Fruit fly (Drosophila melanogaster) whole organism, embryonic: ENCODE measurements around the gene CG13995.

Experiments
- Awh ChIP-seq: fragments of 200-800 bp; sonication (Bioruptor generic); IDR thresholded peaks from 2 replicates; pipeline ENCODE4, ENCODE4 v1.3.6; 2022; ENCODE audit warnings: missing biosample characterization, missing genetic modification characterization
- B-H2 ChIP-seq: fragments of 200-800 bp; sonication (Bioruptor generic); optimal IDR thresholded peaks from 2 replicates; lab custom pipeline; 2018; ENCODE audit warnings: missing biosample characterization, mild to moderate bottlenecking, missing genetic modification characterization
- CG10147 ChIP-seq: fragments of 200-800 bp; sonication (Bioruptor generic); optimal IDR thresholded peaks from 2 replicates; lab custom pipeline; 2019; ENCODE audit warnings: missing biosample characterization, mild to moderate bottlenecking, missing genetic modification characterization, moderate library complexity
- CG11247 ChIP-seq: fragments of 200-800 bp; sonication (Bioruptor generic); IDR thresholded peaks from 2 replicates; pipeline ENCODE4 v1.3.6; 2022; ENCODE audit warnings: missing biosample characterization, missing genetic modification characterization
- CG11504 ChIP-seq: fragments of 200-800 bp; sonication (Bioruptor generic); optimal IDR thresholded peaks from 3 replicates; lab custom pipeline; 2019; ENCODE audit warnings: missing biosample characterization, mild to moderate bottlenecking, missing genetic modification characterization, moderate library complexity
- CG11560 ChIP-seq: fragments of 200-800 bp; sonication (Bioruptor generic); IDR thresholded peaks from 3 replicates; pipeline ENCODE4 v1.3.6; 2022; ENCODE audit warnings: missing biosample characterization, missing genetic modification characterization
- CG13287 ChIP-seq: fragments of 200-800 bp; sonication (Bioruptor generic); IDR thresholded peaks from 2 replicates; pipeline ENCODE4 v1.3.6; 2022; ENCODE audit warnings: missing biosample characterization, missing genetic modification characterization; ENCODE audit not compliant: partially characterized antibody
- CG14667 ChIP-seq: fragments of 200-800 bp; sonication (Bioruptor generic); IDR thresholded peaks from 2 replicates; pipeline ENCODE4 v1.3.6; 2022; ENCODE audit warnings: missing biosample characterization, missing genetic modification characterization
- CG14860 ChIP-seq: fragments of 200-800 bp; sonication (Bioruptor generic); IDR thresholded peaks from 3 replicates; pipeline ENCODE4 v1.3.6; 2022; ENCODE audit warnings: missing biosample characterization, missing genetic modification characterization; ENCODE audit not compliant: partially characterized antibody
- CG15073 ChIP-seq: fragments of 200-800 bp; sonication (Bioruptor generic); optimal IDR thresholded peaks from 2 replicates; lab custom pipeline; 2016; ENCODE audit warnings: missing biosample characterization, missing genetic modification characterization
- CG17186 ChIP-seq: fragments of 200-800 bp; sonication (Bioruptor generic); optimal IDR thresholded peaks from 3 replicates; lab custom pipeline; 2017; ENCODE audit warnings: missing biosample characterization, missing genetic modification reagents, missing genetic modification characterization
- CG18011 ChIP-seq: fragments of 200-800 bp; sonication (Bioruptor generic); optimal IDR thresholded peaks from 2 replicates; lab custom pipeline; 2017; ENCODE audit warnings: missing biosample characterization, missing genetic modification characterization, mild to moderate bottlenecking, moderate library complexity, missing genotype
- CG18619 ChIP-seq: fragments of 200-800 bp; sonication (Bioruptor generic); optimal IDR thresholded peaks from 3 replicates; lab custom pipeline; 2017; ENCODE audit warnings: missing biosample characterization, mild to moderate bottlenecking, missing genetic modification characterization
- CG2889 ChIP-seq: fragments of 200-800 bp; sonication (Bioruptor generic); IDR thresholded peaks from 3 replicates; pipeline ENCODE4 v1.3.6; 2022; ENCODE audit warnings: missing biosample characterization, missing genetic modification characterization
- CG42726 ChIP-seq: fragments of 200-800 bp; sonication (Bioruptor generic); IDR thresholded peaks from 2 replicates; pipeline ENCODE4 v1.3.6; 2022; ENCODE audit warnings: missing biosample characterization, missing genetic modification characterization; ENCODE audit not compliant: partially characterized antibody
- CG4617 ChIP-seq: fragments of 200-800 bp; sonication (Bioruptor generic); optimal IDR thresholded peaks from 3 replicates; lab custom pipeline; 2016; ENCODE audit warnings: missing biosample characterization, missing genetic modification characterization, borderline replicate concordance
- CG8388 ChIP-seq: fragments of 200-800 bp; sonication (Bioruptor generic); optimal IDR thresholded peaks from 2 replicates; lab custom pipeline; 2019; ENCODE audit warnings: missing biosample characterization, mild to moderate bottlenecking, missing genetic modification characterization, moderate library complexity
- CG9797 ChIP-seq: fragments of 200-800 bp; sonication (Bioruptor generic); optimal IDR thresholded peaks from 3 replicates; lab custom pipeline; 2018; ENCODE audit warnings: missing biosample characterization, mild to moderate bottlenecking, missing genetic modification characterization
- CrebB ChIP-seq: fragments of 200-800 bp; sonication (Bioruptor generic); optimal IDR thresholded peaks from 3 replicates; lab custom pipeline; 2018; ENCODE audit warnings: missing biosample characterization, mild to moderate bottlenecking, missing genetic modification characterization
- D19A ChIP-seq: fragments of 200-800 bp; optimal IDR thresholded peaks from 3 replicates; lab custom pipeline; 2019; ENCODE audit warnings: missing biosample characterization, mild to moderate bottlenecking, missing genetic modification characterization, moderate library complexity
- Fer2 ChIP-seq: fragments of 200-800 bp; sonication (Bioruptor generic); optimal IDR thresholded peaks from 2 replicates; lab custom pipeline; 2018; ENCODE audit warnings: missing biosample characterization, mild to moderate bottlenecking, missing genetic modification characterization, moderate library complexity
- HmgZ ChIP-seq: fragments of 200-800 bp; sonication (Bioruptor generic); optimal IDR thresholded peaks from 2 replicates; lab custom pipeline; 2018; ENCODE audit warnings: missing biosample characterization, mild to moderate bottlenecking, missing genetic modification characterization
- NC2β ChIP-seq: fragments of 200-800 bp; sonication (Bioruptor generic); optimal IDR thresholded peaks from 2 replicates; lab custom pipeline; 2016; ENCODE audit warnings: missing biosample characterization, missing genetic modification characterization
- PHDP ChIP-seq: fragments of 200-800 bp; sonication (Bioruptor generic); optimal IDR thresholded peaks from 3 replicates; lab custom pipeline; 2018; ENCODE audit warnings: missing biosample characterization, mild to moderate bottlenecking, missing genetic modification characterization, moderate library complexity
- Six4 ChIP-seq: fragments of 200-800 bp; sonication (Bioruptor generic); optimal IDR thresholded peaks from 2 replicates; lab custom pipeline; 2016; ENCODE audit warnings: missing biosample characterization, missing genetic modification characterization
- Sox100B ChIP-seq: fragments of 200-800 bp; sonication (Bioruptor generic); optimal IDR thresholded peaks from 3 replicates; lab custom pipeline; 2018; ENCODE audit warnings: missing biosample characterization, mild to moderate bottlenecking, missing genetic modification characterization
- Ssrp ChIP-seq: fragments of 200-800 bp; sonication (Bioruptor generic); optimal IDR thresholded peaks from 2 replicates; lab custom pipeline; 2018; ENCODE audit warnings: missing biosample characterization, mild to moderate bottlenecking, missing genetic modification characterization, moderate library complexity
- Stat92E ChIP-seq, 3 experiments: fragments of >200 bp in 2 of 3; fragments of 200-800 bp in 1 of 3; sonication (Bioruptor generic) in 1 of 3; optimal IDR thresholded peaks; 2 replicates each; lab custom pipeline; 2017 to 2019; ENCODE audit warnings: missing biosample characterization in 3 of 3, missing genetic modification characterization in 3 of 3, mild to moderate bottlenecking in 1 of 3, moderate library complexity in 1 of 3
- Trl ChIP-seq, 3 experiments: fragments of >200 bp in 2 of 3; fragments of 200-800 bp in 1 of 3; sonication (Bioruptor generic) in 1 of 3; optimal IDR thresholded peaks; 2 replicates in 1 of 3; 3 replicates in 2 of 3; lab custom pipeline; 2016 to 2017; ENCODE audit warnings: missing biosample characterization in 1 of 3, missing genetic modification characterization in 1 of 3
- abd-A ChIP-seq: fragments of 200-800 bp; sonication (Bioruptor generic); optimal IDR thresholded peaks from 3 replicates; lab custom pipeline; 2019; ENCODE audit warnings: missing biosample characterization, mild to moderate bottlenecking, missing genetic modification characterization, moderate library complexity
- ap ChIP-seq: fragments of 200-800 bp; sonication (Bioruptor generic); IDR thresholded peaks from 2 replicates; pipeline ENCODE4 v1.3.6; 2022; ENCODE audit warnings: missing biosample characterization, missing genetic modification characterization
- cg ChIP-seq: fragments of 200-800 bp; sonication (Bioruptor generic); optimal IDR thresholded peaks from 3 replicates; lab custom pipeline; 2019; ENCODE audit warnings: missing biosample characterization, mild to moderate bottlenecking, missing genetic modification characterization, moderate library complexity
- dysf ChIP-seq: fragments of 200-800 bp; sonication (Bioruptor generic); IDR thresholded peaks from 3 replicates; pipeline ENCODE4 v1.3.6; 2022; ENCODE audit warnings: missing biosample characterization, missing genetic modification characterization
- fd64A ChIP-seq: fragments of 200-800 bp; sonication (Bioruptor generic); optimal IDR thresholded peaks from 3 replicates; lab custom pipeline; 2018; ENCODE audit warnings: missing biosample characterization, mild to moderate bottlenecking, missing genetic modification characterization
- gfzf ChIP-seq: fragments of 200-800 bp; sonication (Bioruptor generic); optimal IDR thresholded peaks from 2 replicates; lab custom pipeline; 2016; ENCODE audit warnings: missing biosample characterization, mild to moderate bottlenecking, missing genetic modification characterization, moderate library complexity
- insv ChIP-seq, 2 experiments: fragments of 200-800 bp; sonication (Bioruptor generic); optimal IDR thresholded peaks; 3 replicates each; lab custom pipeline; 2016 to 2018; ENCODE audit warnings: missing biosample characterization in 2 of 2, missing genetic modification characterization in 2 of 2
- lov ChIP-seq, 2 experiments: fragments of 200-800 bp in 1 of 2; fragments of >200 bp in 1 of 2; sonication (Bioruptor generic) in 1 of 2; IDR thresholded peaks in 1 of 2; optimal IDR thresholded peaks in 1 of 2; 2 replicates in 1 of 2; 3 replicates in 1 of 2; pipeline versions ENCODE4 v1.3.6 to Lab custom; 2017 to 2022; ENCODE audit warnings: missing biosample characterization in 1 of 2, missing genetic modification characterization in 1 of 2
- mam ChIP-seq: fragments of 200-800 bp; sonication (Bioruptor generic); optimal IDR thresholded peaks from 3 replicates; lab custom pipeline; 2016; ENCODE audit warnings: missing biosample characterization, missing genetic modification characterization
- nmo ChIP-seq: fragments of 200-800 bp; sonication (Bioruptor generic); optimal IDR thresholded peaks from 2 replicates; lab custom pipeline; 2018; ENCODE audit warnings: missing biosample characterization, mild to moderate bottlenecking, missing genetic modification characterization, moderate library complexity
- p53 ChIP-seq: fragments of 200-800 bp; sonication (Bioruptor generic); optimal IDR thresholded peaks from 2 replicates; lab custom pipeline; 2016; ENCODE audit warnings: missing biosample characterization, missing genetic modification characterization
- run ChIP-seq: fragments of 200-800 bp; sonication (Bioruptor generic); optimal IDR thresholded peaks from 3 replicates; lab custom pipeline; 2018; ENCODE audit warnings: missing biosample characterization, mild to moderate bottlenecking, missing genetic modification characterization
- sens ChIP-seq: fragments of 200-800 bp; sonication (Bioruptor generic); peaks from one replicate; lab custom pipeline; 2016; ENCODE audit warnings: missing biosample characterization, missing genetic modification characterization
- ssp ChIP-seq: fragments of 200-800 bp; sonication (Bioruptor generic); IDR thresholded peaks from 2 replicates; pipeline ENCODE4 v1.3.6; 2022; ENCODE audit warnings: missing biosample characterization, missing genetic modification characterization
- tio ChIP-seq: fragments of 200-800 bp; sonication (Bioruptor generic); optimal IDR thresholded peaks from 2 replicates; lab custom pipeline; 2017; ENCODE audit warnings: missing biosample characterization, missing genetic modification characterization, inconsistent platforms
- zf30C ChIP-seq: fragments of 200-800 bp; sonication (Bioruptor generic); optimal IDR thresholded peaks from 3 replicates; lab custom pipeline; 2018; ENCODE audit warnings: missing biosample characterization, mild to moderate bottlenecking, missing genetic modification characterization

The CG13995 gene

DNA sequence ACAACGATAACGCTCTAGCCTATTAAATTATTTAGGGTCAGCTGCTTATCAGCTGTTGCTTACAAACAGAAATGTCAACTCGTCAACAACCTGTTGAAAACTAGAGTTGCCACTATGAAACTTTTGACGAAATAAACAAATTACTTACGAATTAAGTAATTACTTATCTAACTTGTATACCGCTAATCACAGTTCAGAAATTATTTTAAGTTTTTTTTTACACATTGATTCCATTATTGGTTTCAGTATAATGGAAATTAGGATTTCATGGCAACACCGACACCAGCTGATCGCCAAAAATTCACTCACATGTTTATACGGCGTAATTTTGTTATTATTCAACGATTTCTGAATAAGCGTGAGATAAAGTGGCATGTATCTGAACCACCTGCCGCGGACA is 16.3 kb upstream of the CG13995 start, which contains the start of the genes CG9117 and CG31643 (continued):
- no peak for TF ChIP-seq CG18619 (GFP tag; lab: Kevin White, UChicago)
- no peak for TF ChIP-seq Sox100B (GFP tag; lab: Kevin White, UChicago)
- TF ChIP-seq Six4 (GFP tag; lab: Kevin White, UChicago) = peak; percentile 54
- TF ChIP-seq ssp = no peak
- TF ChIP-seq Fer2 (tag; lab: Kevin White, UChicago) = peak; percentile 28
- TF ChIP-seq fd64A = no peak
- no peak for TF ChIP-seq D19A
- TF ChIP-seq CrebB = peak; percentile 35
- TF ChIP-seq insv (GFP tag; optimal IDR thresholded peaks at IDR 0.05; lab: Kevin White, UChicago) = no peak
- TF ChIP-seq CG11560 (tag; lab: Robert Waterston, UW) = no peak
- TF ChIP-seq Trl (optimal IDR thresholded peaks at IDR 0.05; lab: Kevin White, UChicago) = no peak
- TF ChIP-seq Trl (GFP tag; optimal IDR thresholded peaks at IDR 0.05; lab: Kevin White, UChicago) = peak; percentile 46
- peak; percentile 21 for TF ChIP-seq CG10147 (GFP tag; lab: Kevin White, UChicago)
- no peak for TF ChIP-seq lov (optimal IDR thresholded peaks at IDR 0.05; lab: Kevin White, UChicago)
- no peak for TF ChIP-seq lov (GFP tag; IDR thresholded peaks at IDR 0.05; lab: Robert Waterston, UW)
- peak; percentile 4 for TF ChIP-seq Ssrp (tag; lab: Kevin White, UChicago)
- no peak for TF ChIP-seq CG18011 (GFP tag; lab: Kevin White, UChicago)
- TF ChIP-seq CG13287 (GFP tag; lab: Robert Waterston, UW) = peak; percentile 62
- TF ChIP-seq NC2β (GFP tag; lab: Kevin White, UChicago) = peak; percentile 32
- no peak for TF ChIP-seq CG11504
- no peak for TF ChIP-seq cg (GFP tag; lab: Kevin White, UChicago)
- peak; percentile 30 for TF ChIP-seq CG17186

- TF ChIP-seq sens (GFP tag; lab: Kevin White, UChicago) (no peak), CG9797 (GFP tag; lab: Kevin White, UChicago) (no peak), CG42726 (GFP tag; lab: Robert Waterston, UW) (0 out of 2 replicates have a peak, but pooled peaks have one; percentile 20)
Measured at dm6 chr2L:6045484-6045883, 8.6 kb upstream of the CG13995 start.

DNA sequence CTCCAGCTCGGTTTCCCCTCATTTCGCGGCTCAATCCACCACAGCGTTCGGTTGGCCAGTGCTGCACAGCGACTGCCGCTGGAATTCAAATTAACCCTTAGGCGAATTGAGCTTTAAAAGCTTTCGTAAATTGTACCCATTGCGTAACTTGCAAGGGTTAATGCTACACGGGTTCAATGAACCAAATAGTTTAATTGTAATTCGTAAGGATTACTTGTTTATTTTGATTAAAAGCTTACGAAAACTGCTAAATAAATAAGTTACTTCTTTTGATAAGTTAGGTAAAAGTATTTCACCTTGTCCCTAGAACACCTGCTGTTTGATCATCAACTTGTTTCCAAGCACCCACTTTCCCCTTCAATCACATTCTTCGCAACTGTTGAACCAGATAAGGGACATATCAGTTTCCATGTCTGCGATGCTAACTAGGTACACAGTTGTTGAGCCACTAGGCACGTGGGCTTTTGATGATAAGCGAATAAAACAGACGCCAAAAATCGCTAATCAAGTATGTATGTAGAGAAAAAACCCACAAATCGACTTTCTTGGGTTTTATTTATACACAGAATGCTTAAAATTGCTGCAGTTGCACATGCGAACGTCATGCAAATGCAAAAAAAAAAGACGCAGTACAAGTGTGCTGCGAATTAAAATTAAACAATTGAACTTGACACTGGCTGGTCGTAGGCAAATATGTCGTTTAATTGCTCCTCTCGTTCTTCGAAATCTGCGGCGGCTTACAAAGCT is 8.0 kb upstream of the CG13995 start, which contains the start of gene Pfas:
Pfas (minus strand) TSS at position 79 of the 747 bp plus-strand sequence.
- peak; percentile 67 for TF ChIP-seq mam (GFP tag; lab: Kevin White, UChicago)
- TF ChIP-seq gfzf (GFP tag; lab: Kevin White, UChicago) = no peak
- no peak for TF ChIP-seq Trl (optimal IDR thresholded peaks at IDR 0.05; lab: Kevin White, UChicago)
- peak; percentile 52 for TF ChIP-seq Trl (GFP tag; optimal IDR thresholded peaks at IDR 0.05; lab: Kevin White, UChicago)
- no peak for TF ChIP-seq CG8388 (GFP tag; lab: Kevin White, UChicago)
- TF ChIP-seq sens (GFP tag; lab: Kevin White, UChicago) = peak; percentile 87
- no peak for TF ChIP-seq CG2889
- no peak for TF ChIP-seq ap (GFP tag; lab: Robert Waterston, UW)
- no peak for TF ChIP-seq CG14860 (GFP tag; lab: Robert Waterston, UW)
- TF ChIP-seq HmgZ (tag; lab: Kevin White, UChicago) = peak; percentile 87
- peak in 1 of 3 experiments; percentile 31 for TF ChIP-seq Stat92E (GFP tag; optimal IDR thresholded peaks at IDR 0.05; lab: Kevin White, UChicago)
- no peak for TF ChIP-seq p53 (GFP tag; lab: Kevin White, UChicago)
- no peak for TF ChIP-seq tio (GFP tag; lab: Kevin White, UChicago)
- TF ChIP-seq run (tag; lab: Kevin White, UChicago) = no peak
- TF ChIP-seq PHDP (tag; lab: Kevin White, UChicago) = peak; percentile 66
- no peak for TF ChIP-seq CG15073 (GFP tag; lab: Kevin White, UChicago)
- no peak for TF ChIP-seq abd-A
- no peak for TF ChIP-seq zf30C (GFP tag; lab: Kevin White, UChicago)
- no peak for TF ChIP-seq CG14667
- no peak for TF ChIP-seq CG4617
- TF ChIP-seq dysf = peak; percentile 51; the same call in 2 of the 3 replicates
- peak; percentile 83 for TF ChIP-seq B-H2 (GFP tag; lab: Kevin White, UChicago)
- TF ChIP-seq nmo (GFP tag; lab: Kevin White, UChicago) = no peak
- no peak for TF ChIP-seq Awh
- TF ChIP-seq CG11247 (GFP tag; lab: Robert Waterston, UW) = no peak
